Worm (Caenorhabditis elegans): ENCODE results near the gene ant-1.3.
A peak's percentile ranks its signal among the peaks of the same experiment; 100 is the strongest.

ant-1.3 gene

ce11 chrIV:9671001-9671652 lies 38.0 kb downstream of the ant-1.3 start:
- TF ChIP-seq unc-62 (GFP tag; optimal IDR thresholded peaks at IDR 0.05 in 1 of 2) (peak in 1 of 2 experiments; percentile 95), unc-62 (tag; optimal IDR thresholded peaks at IDR 0.05) (no peak), F49E8.2 (tag; optimal IDR thresholded peaks at IDR 0.05; ENCODE audit: borderline replicate concordance) (no peak), fos-1 (tag; optimal IDR thresholded peaks at IDR 0.05) (no peak), nhr-10 (tag; optimal IDR thresholded peaks at IDR 0.05) (peak; percentile 30), nhr-77 (tag; optimal IDR thresholded peaks at IDR 0.05) (peak; percentile 86), nhr-28 (tag; optimal IDR thresholded peaks at IDR 0.05) (peak; percentile 78), duxl-1 (tag; optimal IDR thresholded peaks at IDR 0.05; ENCODE audit: poor library complexity) (peak; percentile 45), lsy-2 (tag; optimal IDR thresholded peaks at IDR 0.05) (peak in 1 of 2 experiments; percentile 68), spr-1 (tag; optimal IDR thresholded peaks at IDR 0.05) (no peak), pqm-1 (tag; optimal IDR thresholded peaks at IDR 0.05) (peak; percentile 79), lin-1 (GFP tag; IDR thresholded peaks at IDR 0.05) (0 out of 2 replicates have a peak, but pooled peaks have one; percentile 12), dmd-6 (GFP tag; IDR thresholded peaks at IDR 0.05) (peak; percentile 86), hlh-11 (tag; optimal IDR thresholded peaks at IDR 0.05) (peak; percentile 84), hmg-1.1 (GFP tag; IDR thresholded peaks at IDR 0.05) (0 out of 2 replicates have a peak, but pooled peaks have one; percentile 29), mdl-1 (tag; optimal IDR thresholded peaks at IDR 0.05) (peak; percentile 64 to 84), mep-1 (tag; optimal IDR thresholded peaks at IDR 0.05) (peak; percentile 71), nhr-48 (tag; optimal IDR thresholded peaks at IDR 0.05) (peak; percentile 82), mxl-3 (GFP tag; optimal IDR thresholded peaks at IDR 0.05) (peak; percentile 86), hif-1 (tag; optimal IDR thresholded peaks at IDR 0.05) (peak in 1 of 2 experiments; percentile 37), rbr-2 (tag; optimal IDR thresholded peaks at IDR 0.05) (peak; percentile 13), hlh-30 (tag; optimal IDR thresholded peaks at IDR 0.05; ENCODE audit: insufficient read depth) (peak; percentile 77), daf-16 (GFP tag; optimal IDR thresholded peaks at IDR 0.05) (peak in 1 of 2 experiments; percentile 39), daf-16 (tag; optimal IDR thresholded peaks at IDR 0.05) (peak; percentile 84), zip-2 (tag; optimal IDR thresholded peaks at IDR 0.05) (peak; percentile 33), dve-1 (tag; optimal IDR thresholded peaks at IDR 0.05; ENCODE audit: insufficient read depth) (peak; percentile 94), gei-8 (GFP tag; optimal IDR thresholded peaks at IDR 0.05) (no peak), F10B5.3 (tag; optimal IDR thresholded peaks at IDR 0.05) (peak; percentile 12), ctbp-1 (GFP tag; IDR thresholded peaks at IDR 0.05) (no peak), pha-4 (GFP tag; IDR thresholded peaks at IDR 0.05) (peak; percentile 57; the same call in 1 of the 2 replicates), pha-4 (tag; optimal IDR thresholded peaks at IDR 0.05) (peak; percentile 91), aha-1 (tag) (peak; percentile 93), mes-2 (tag; optimal IDR thresholded peaks at IDR 0.05; ENCODE audit: poor library complexity, severe bottlenecking) (peak; percentile 5), T20F7.1 (GFP tag; optimal IDR thresholded peaks at IDR 0.05) (no peak), nhr-11 (tag; optimal IDR thresholded peaks at IDR 0.05) (peak; percentile 24), ceh-32 (tag; optimal IDR thresholded peaks at IDR 0.05; ENCODE audit: poor library complexity) (no peak)

- TF ChIP-seq lin-38 (GFP tag; IDR thresholded peaks at IDR 0.05) (no peak), dmd-6 (GFP tag; IDR thresholded peaks at IDR 0.05) (peak; percentile 56), unc-62 (GFP tag; optimal IDR thresholded peaks at IDR 0.05 in 1 of 2) (peak in 1 of 2 experiments; percentile 87), unc-62 (tag; optimal IDR thresholded peaks at IDR 0.05) (no peak), lsy-2 (tag; optimal IDR thresholded peaks at IDR 0.05) (peak in 1 of 2 experiments; percentile 48), mdl-1 (tag; optimal IDR thresholded peaks at IDR 0.05) (peak; percentile 24 to 80), lin-15B (tag; optimal IDR thresholded peaks at IDR 0.05) (no peak), mxl-3 (GFP tag; optimal IDR thresholded peaks at IDR 0.05) (peak; percentile 67), zip-2 (tag; optimal IDR thresholded peaks at IDR 0.05) (no peak), dve-1 (tag; optimal IDR thresholded peaks at IDR 0.05; ENCODE audit: insufficient read depth) (peak; percentile 37), mep-1 (tag; optimal IDR thresholded peaks at IDR 0.05) (peak; percentile 5), hmg-1.1 (GFP tag; IDR thresholded peaks at IDR 0.05) (peak; percentile 43; the same call in 1 of the 2 replicates), spr-3 (GFP tag; optimal IDR thresholded peaks at IDR 0.05) (no peak), F37D6.2 (tag; optimal IDR thresholded peaks at IDR 0.05) (no peak), hlh-11 (tag; optimal IDR thresholded peaks at IDR 0.05) (peak; percentile 81), tag-97 (GFP tag; IDR thresholded peaks at IDR 0.05) (no peak), cey-2 (tag; optimal IDR thresholded peaks at IDR 0.05; ENCODE audit: borderline replicate concordance, insufficient read depth) (no peak), madf-9 (GFP tag; conservative IDR thresholded peaks at IDR 0.05) (no peak), hlh-30 (tag; optimal IDR thresholded peaks at IDR 0.05; ENCODE audit: insufficient read depth) (peak; percentile 77), fkh-10 (GFP tag; optimal IDR thresholded peaks at IDR 0.05) (no peak), saeg-2 (GFP tag; IDR thresholded peaks at IDR 0.05) (0 out of 2 replicates have a peak, but pooled peaks have one; percentile 42), nhr-28 (tag; optimal IDR thresholded peaks at IDR 0.05) (peak; percentile 81)
Observed at ce11 chrIV:9669969-9670368, 39.1 kb downstream of the ant-1.3 start.

All from whole organism, L4 larva.